Fruit fly (Drosophila melanogaster): ENCODE results near the gene Edg84A.

Edg84A gene

dm6 chr3R:6659941-6660340 is 24.3 kb upstream of the Edg84A start, which contains the start of gene agt (continued):
- peak; percentile 85 for TF ChIP-seq pzg (GFP tag; optimal IDR thresholded peaks at IDR 0.05)
- TF ChIP-seq pnt (GFP tag; optimal IDR thresholded peaks at IDR 0.05), result no peak
- no peak for TF ChIP-seq CG13296 (GFP tag; optimal IDR thresholded peaks at IDR 0.05)
- no peak for TF ChIP-seq gt (GFP tag; IDR thresholded peaks at IDR 0.05)
- TF ChIP-seq Xbp1 (GFP tag; optimal IDR thresholded peaks at IDR 0.05), result no peak
- TF ChIP-seq CG17361 (GFP tag; IDR thresholded peaks at IDR 0.05), result no peak
- no peak for TF ChIP-seq CG12071 (GFP tag; optimal IDR thresholded peaks at IDR 0.05)
- TF ChIP-seq CG6689 (GFP tag; IDR thresholded peaks at IDR 0.05), result no peak
- TF ChIP-seq Drgx (GFP tag; IDR thresholded peaks at IDR 0.05), result no peak
- no peak for TF ChIP-seq cwo (GFP tag; optimal IDR thresholded peaks at IDR 0.05)
- TF ChIP-seq HLH54F (GFP tag; optimal IDR thresholded peaks at IDR 0.05), result no peak
- TF ChIP-seq pho (GFP tag; optimal IDR thresholded peaks at IDR 0.05), result no peak
- no peak for TF ChIP-seq Bteb2 (GFP tag; optimal IDR thresholded peaks at IDR 0.05)
- TF ChIP-seq Ada2b (GFP tag; IDR thresholded peaks at IDR 0.05), result no peak
- no peak for TF ChIP-seq CG7963 (GFP tag; IDR thresholded peaks at IDR 0.05; ENCODE audit: partially characterized antibody)
- TF ChIP-seq emc (GFP tag; optimal IDR thresholded peaks at IDR 0.05), result no peak
- no peak for TF ChIP-seq Oli (tag; optimal IDR thresholded peaks at IDR 0.05)
- TF ChIP-seq Dfd (GFP tag; optimal IDR thresholded peaks at IDR 0.05), result no peak
- TF ChIP-seq phol (tag; optimal IDR thresholded peaks at IDR 0.05), result peak; percentile 50
- TF ChIP-seq H15 (GFP tag; IDR thresholded peaks at IDR 0.05), result no peak
- no peak for TF ChIP-seq fd64A (GFP tag; optimal IDR thresholded peaks at IDR 0.05)
- TF ChIP-seq Ets97D (GFP tag; optimal IDR thresholded peaks at IDR 0.05), result peak; percentile 56
- peak; percentile 5 for TF ChIP-seq CG17912 (GFP tag; optimal IDR thresholded peaks at IDR 0.05)
- no peak for TF ChIP-seq ewg (GFP tag; optimal IDR thresholded peaks at IDR 0.05)
- no peak for TF ChIP-seq Meics (GFP tag; optimal IDR thresholded peaks at IDR 0.05)
- TF ChIP-seq CG9609 (GFP tag; optimal IDR thresholded peaks at IDR 0.05), result no peak
- no peak for TF ChIP-seq CG11695 (GFP tag; IDR thresholded peaks at IDR 0.05)
- TF ChIP-seq Atf-2 (GFP tag; optimal IDR thresholded peaks at IDR 0.05), result no peak
- TF ChIP-seq gfzf (GFP tag; optimal IDR thresholded peaks at IDR 0.05), result peak; percentile 90
- no peak for TF ChIP-seq Hr51 (GFP tag; optimal IDR thresholded peaks at IDR 0.05)
- TF ChIP-seq CG15269 (tag; optimal IDR thresholded peaks at IDR 0.05), result no peak
- no peak for TF ChIP-seq CG7839 (tag; optimal IDR thresholded peaks at IDR 0.05)
- TF ChIP-seq CG18262 (tag; optimal IDR thresholded peaks at IDR 0.05), result no peak
- no peak for TF ChIP-seq CG34422 (GFP tag; IDR thresholded peaks at IDR 0.05)
- peak; percentile 76 for TF ChIP-seq CG1603 (tag; optimal IDR thresholded peaks at IDR 0.05)
- no peak for TF ChIP-seq psq (GFP tag; optimal IDR thresholded peaks at IDR 0.05)
- TF ChIP-seq jing (GFP tag; optimal IDR thresholded peaks at IDR 0.05), result no peak
- no peak for TF ChIP-seq HLHmδ (GFP tag; optimal IDR thresholded peaks at IDR 0.05)
- TF ChIP-seq Mes4 (GFP tag; optimal IDR thresholded peaks at IDR 0.05), result no peak
- TF ChIP-seq CG4282 (GFP tag; optimal IDR thresholded peaks at IDR 0.05), result no peak
- no peak for TF ChIP-seq H2.0 (GFP tag; IDR thresholded peaks at IDR 0.05)
- TF ChIP-seq NC2β (GFP tag; optimal IDR thresholded peaks at IDR 0.05), result peak; percentile 3
- no peak for TF ChIP-seq CG4707 (GFP tag; optimal IDR thresholded peaks at IDR 0.05)
- TF ChIP-seq Lim3 (GFP tag; IDR thresholded peaks at IDR 0.05), result no peak
- no peak for TF ChIP-seq bsh (GFP tag; optimal IDR thresholded peaks at IDR 0.05)
- TF ChIP-seq Nf-YA (GFP tag; IDR thresholded peaks at IDR 0.05), result no peak
- no peak for TF ChIP-seq gcm (GFP tag; optimal IDR thresholded peaks at IDR 0.05)
- TF ChIP-seq CG12769 (tag; optimal IDR thresholded peaks at IDR 0.05), result no peak
- peak; percentile 98 for TF ChIP-seq CG12155 (GFP tag; optimal IDR thresholded peaks at IDR 0.05)
- no peak for TF ChIP-seq crc (GFP tag; optimal IDR thresholded peaks at IDR 0.05)
- TF ChIP-seq bcd (GFP tag; optimal IDR thresholded peaks at IDR 0.05), result no peak
- no peak for TF ChIP-seq p53 (GFP tag; optimal IDR thresholded peaks at IDR 0.05)

Measured in whole organism, embryonic.